Fruit fly (Drosophila melanogaster): Measurements from ENCODE around the gene Nepl13.

The Nepl13 gene

dm6 chr3R:22760988-22761387 is at the start of gene Nepl13:
TSS of gene Nepl13 (minus strand) at chr3R:22761076.
- no peak for TF ChIP-seq CTCF (optimal IDR thresholded peaks at IDR 0.05)
- no peak for TF ChIP-seq CG8478 (optimal IDR thresholded peaks at IDR 0.05)

dm6 chr3R:22810277-22810676 is 49.4 kb upstream of the Nepl13 start:
- TF ChIP-seq CG8478 (optimal IDR thresholded peaks at IDR 0.05) (no peak), CTCF (optimal IDR thresholded peaks at IDR 0.05) (peak; percentile 62 to 66)

- TF ChIP-seq CG8478 (optimal IDR thresholded peaks at IDR 0.05): no peak
- no peak for TF ChIP-seq CTCF (optimal IDR thresholded peaks at IDR 0.05)
Measured at dm6 chr3R:22807132-22807531, 46.3 kb upstream of the Nepl13 start.

dm6 chr3R:22803655-22804341 is 42.9 kb upstream of the Nepl13 start, which contains the start of gene CG7031:
TSS of gene CG7031 (plus strand) at chr3R:22804291.
- TF ChIP-seq CTCF (optimal IDR thresholded peaks at IDR 0.05) (no peak), CG8478 (optimal IDR thresholded peaks at IDR 0.05) (no peak)

dm6 chr3R:22793953-22794352 is 33.1 kb upstream of the Nepl13 start:
- no peak for TF ChIP-seq CG8478 (optimal IDR thresholded peaks at IDR 0.05)
- TF ChIP-seq CTCF (optimal IDR thresholded peaks at IDR 0.05): peak; percentile 56 to 78

dm6 chr3R:22789106-22789505 is 28.2 kb upstream of the Nepl13 start:
- TF ChIP-seq CG8478 (optimal IDR thresholded peaks at IDR 0.05) (no peak), CTCF (optimal IDR thresholded peaks at IDR 0.05) (no peak)

- TF ChIP-seq CTCF (optimal IDR thresholded peaks at IDR 0.05) (no peak), CG8478 (optimal IDR thresholded peaks at IDR 0.05) (no peak)
Measured at dm6 chr3R:22784674-22785316, 23.9 kb upstream of the Nepl13 start.

- TF ChIP-seq CG8478 (optimal IDR thresholded peaks at IDR 0.05): no peak
- TF ChIP-seq CTCF (optimal IDR thresholded peaks at IDR 0.05): no peak
Measured at dm6 chr3R:22781412-22781811, 20.5 kb upstream of the Nepl13 start.

- no peak for TF ChIP-seq CTCF (optimal IDR thresholded peaks at IDR 0.05)
- TF ChIP-seq CG8478 (optimal IDR thresholded peaks at IDR 0.05): no peak
Measured at dm6 chr3R:22780135-22780534, 19.3 kb upstream of the Nepl13 start.

- TF ChIP-seq CG8478 (optimal IDR thresholded peaks at IDR 0.05) (no peak), CTCF (optimal IDR thresholded peaks at IDR 0.05) (no peak)
Measured at dm6 chr3R:22776457-22776856, 15.6 kb upstream of the Nepl13 start.

dm6 chr3R:22771670-22772069 is 10.8 kb upstream of the Nepl13 start, which contains the start of gene CG43095:
TSS of gene CG43095 (minus strand) at chr3R:22771770.
- TF ChIP-seq CTCF (optimal IDR thresholded peaks at IDR 0.05) (no peak), CG8478 (optimal IDR thresholded peaks at IDR 0.05) (no peak)

dm6 chr3R:22770887-22771286 is 10.0 kb upstream of the Nepl13 start, which contains the start of gene CG43094:
TSS of gene CG43094 (minus strand) at chr3R:22770987.
- TF ChIP-seq CTCF (optimal IDR thresholded peaks at IDR 0.05) (no peak), CG8478 (optimal IDR thresholded peaks at IDR 0.05) (no peak)

- TF ChIP-seq CG8478 (optimal IDR thresholded peaks at IDR 0.05): no peak
- no peak for TF ChIP-seq CTCF (optimal IDR thresholded peaks at IDR 0.05)
Measured at dm6 chr3R:22770207-22770606, 9.3 kb upstream of the Nepl13 start, which contains the start of gene CG43093. TSS of gene CG43093 (minus strand) at chr3R:22770307.

dm6 chr3R:22769567-22769966 is 8.7 kb upstream of the Nepl13 start, which contains the start of gene CG43092:
TSS of gene CG43092 (minus strand) at chr3R:22769667.
- TF ChIP-seq CTCF (optimal IDR thresholded peaks at IDR 0.05) (no peak), CG8478 (optimal IDR thresholded peaks at IDR 0.05) (no peak)

- TF ChIP-seq CG8478 (optimal IDR thresholded peaks at IDR 0.05) (no peak), CTCF (optimal IDR thresholded peaks at IDR 0.05) (no peak)
Measured at dm6 chr3R:22768633-22769032, 7.8 kb upstream of the Nepl13 start, which contains the start of gene CG43091. TSS of gene CG43091 (minus strand) at chr3R:22768733.

dm6 chr3R:22767599-22767998 is 6.7 kb upstream of the Nepl13 start, which contains the start of gene CG13841:
TSS of gene CG13841 (minus strand) at chr3R:22767699.
- TF ChIP-seq CG8478 (optimal IDR thresholded peaks at IDR 0.05) (no peak), CTCF (optimal IDR thresholded peaks at IDR 0.05) (no peak)

Data from S2 (cell line).